Worm (Caenorhabditis elegans) whole organism, L2 larva: ENCODE measurements around the gene F55C10.5.

ENCODE experiments used
- elt-3 ChIP-seq: sonication (generic microtip); optimal IDR thresholded peaks from 2 replicates; lab custom pipeline; 2017; ENCODE audit warnings: missing biosample characterization, missing genetic modification characterization
- nhr-12 ChIP-seq: fragments of 150-350 bp; optimal IDR thresholded peaks from 2 replicates; lab custom pipeline; 2014; ENCODE audit warnings: missing biosample characterization, missing genetic modification characterization
- nhr-237 ChIP-seq: fragments of 150-350 bp; optimal IDR thresholded peaks from 2 replicates; lab custom pipeline; 2014; ENCODE audit warnings: missing biosample characterization, missing genetic modification characterization
- snpc-4 ChIP-seq: fragments of 150-350 bp; optimal IDR thresholded peaks from 2 replicates; lab custom pipeline; 2014; ENCODE audit warnings: missing biosample characterization, missing genetic modification characterization

ce11 chrV:11407251-11407650 is 24.3 kb downstream of the F55C10.5 start, which contains the start of gene K03B8.6:
- TF ChIP-seq elt-3 (tag; lab: Kevin White, UChicago) = no peak
- TF ChIP-seq nhr-12 (tag; lab: Kevin White, UChicago) = no peak
- no peak for TF ChIP-seq nhr-237 (tag; lab: Kevin White, UChicago)
- no peak for TF ChIP-seq snpc-4 (tag; lab: Kevin White, UChicago)
